Worm (Caenorhabditis elegans): Measurements from ENCODE around the gene rgr-1.

The rgr-1 gene

DNA sequence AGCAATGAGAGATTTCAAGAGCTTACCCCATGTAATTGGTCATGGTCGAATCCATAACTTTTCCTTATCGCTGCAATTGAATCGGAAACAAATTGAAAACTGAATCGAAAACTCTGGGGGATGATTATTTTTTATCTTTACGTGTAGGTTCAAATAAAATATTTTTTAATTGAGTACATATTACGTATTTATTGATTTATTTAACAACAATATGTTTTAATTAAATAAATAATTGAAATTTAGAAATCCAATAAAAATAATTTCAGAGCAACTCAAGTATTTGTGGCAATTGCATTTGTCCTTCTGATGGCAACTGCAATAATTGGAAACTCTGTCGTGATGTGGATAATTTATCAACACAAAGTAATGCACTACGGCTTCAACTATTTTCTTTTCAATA, 8.0 kb upstream of the rgr-1 start, which contains the start of gene C38C10.3:
Gene C38C10.3 (minus strand): TSS at position 101 of the 400 bp plus-strand sequence.
- TF ChIP-seq fos-1 (tag; optimal IDR thresholded peaks at IDR 0.05) (no peak), lir-3 (tag; optimal IDR thresholded peaks at IDR 0.05; ENCODE audit: poor library complexity) (no peak), Y116A8C.19 (tag; optimal IDR thresholded peaks at IDR 0.05; ENCODE audit: borderline replicate concordance) (no peak), nhr-28 (tag; optimal IDR thresholded peaks at IDR 0.05) (no peak), nhr-12 (tag; optimal IDR thresholded peaks at IDR 0.05) (no peak), nhr-237 (tag; optimal IDR thresholded peaks at IDR 0.05) (no peak), unc-86 (tag; optimal IDR thresholded peaks at IDR 0.05) (no peak), isw-1 (GFP tag; IDR thresholded peaks at IDR 0.05) (no peak)

DNA sequence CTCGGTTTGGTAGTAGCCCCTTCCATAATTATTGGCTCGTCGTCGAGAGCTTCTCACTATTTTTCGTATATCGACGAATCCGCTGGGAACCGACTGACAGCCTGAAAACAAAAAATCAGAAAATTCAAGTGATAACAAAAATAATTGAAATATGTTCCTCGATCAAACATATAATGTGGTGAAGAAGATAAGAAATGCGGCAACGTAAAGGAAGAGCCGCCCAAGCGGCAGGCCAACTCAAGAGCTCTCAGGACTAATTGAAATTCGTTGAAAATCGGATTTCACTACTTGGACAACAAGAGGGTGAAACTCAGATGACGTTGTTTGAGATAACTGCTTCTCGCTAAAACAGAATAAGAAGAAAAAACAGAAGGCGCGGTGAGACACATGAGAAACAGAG, 3.5 kb upstream of the rgr-1 start, which contains the start of gene slc-17.2:
Gene slc-17.2 (minus strand): TSS at position 101 of the 400 bp plus-strand sequence.
- TF ChIP-seq lin-39 (tag; optimal IDR thresholded peaks at IDR 0.05) (no peak), isw-1 (GFP tag; IDR thresholded peaks at IDR 0.05) (no peak), nhr-20 (tag; optimal IDR thresholded peaks at IDR 0.05) (no peak), fkh-10 (GFP tag; optimal IDR thresholded peaks at IDR 0.05) (peak; percentile 10), jun-1 (tag; optimal IDR thresholded peaks at IDR 0.05) (no peak), pax-3 (tag; optimal IDR thresholded peaks at IDR 0.05) (no peak), C34B4.2 (tag; optimal IDR thresholded peaks at IDR 0.05) (no peak), fkh-8 (tag; optimal IDR thresholded peaks at IDR 0.05) (peak; percentile 52), fkh-4 (tag; optimal IDR thresholded peaks at IDR 0.05; ENCODE audit: borderline replicate concordance) (no peak), lin-14 (GFP tag; optimal IDR thresholded peaks at IDR 0.05) (peak; percentile 18), nhr-90 (tag; optimal IDR thresholded peaks at IDR 0.05; ENCODE audit: poor library complexity) (no peak), hlh-17 (GFP tag; optimal IDR thresholded peaks at IDR 0.05; ENCODE audit: borderline replicate concordance) (no peak), alr-1 (tag; optimal IDR thresholded peaks at IDR 0.05; ENCODE audit: borderline replicate concordance) (no peak)

- no peak for TF ChIP-seq irx-1 (tag; optimal IDR thresholded peaks at IDR 0.05)
- no peak for TF ChIP-seq unc-130 (tag; optimal IDR thresholded peaks at IDR 0.05)
- no peak for TF ChIP-seq nhr-90 (tag; optimal IDR thresholded peaks at IDR 0.05; ENCODE audit: poor library complexity)
- TF ChIP-seq ets-5 (GFP tag; IDR thresholded peaks at IDR 0.05): no peak
- TF ChIP-seq F16B12.6 (tag; optimal IDR thresholded peaks at IDR 0.05): peak; percentile 43
- no peak for TF ChIP-seq ceh-90 (tag; optimal IDR thresholded peaks at IDR 0.05)
- TF ChIP-seq skn-1 (tag; optimal IDR thresholded peaks at IDR 0.05): no peak
- TF ChIP-seq Y116A8C.19 (tag; optimal IDR thresholded peaks at IDR 0.05; ENCODE audit: borderline replicate concordance): no peak
- peak in 1 of 3 experiments; percentile 0 for TF ChIP-seq ceh-82 (tag; optimal IDR thresholded peaks at IDR 0.05)
- peak; percentile 47 for TF ChIP-seq nhr-71 (tag; optimal IDR thresholded peaks at IDR 0.05)
- no peak for TF ChIP-seq fos-1 (tag; optimal IDR thresholded peaks at IDR 0.05)
- no peak for TF ChIP-seq jun-1 (tag; optimal IDR thresholded peaks at IDR 0.05)
- no peak for TF ChIP-seq sox-4 (tag; optimal IDR thresholded peaks at IDR 0.05)
- TF ChIP-seq elt-3 (tag; optimal IDR thresholded peaks at IDR 0.05): no peak
- TF ChIP-seq lin-35 (GFP tag; optimal IDR thresholded peaks at IDR 0.05): peak; percentile 4 to 23
- TF ChIP-seq efl-3 (GFP tag; optimal IDR thresholded peaks at IDR 0.05): no peak
- TF ChIP-seq fkh-8 (tag; optimal IDR thresholded peaks at IDR 0.05): peak; percentile 41
- peak; percentile 77 for TF ChIP-seq lin-14 (GFP tag; optimal IDR thresholded peaks at IDR 0.05)
- no peak for TF ChIP-seq nhr-77 (tag; optimal IDR thresholded peaks at IDR 0.05)
- TF ChIP-seq nhr-237 (tag; optimal IDR thresholded peaks at IDR 0.05): no peak
- no peak for TF ChIP-seq nhr-76 (tag; optimal IDR thresholded peaks at IDR 0.05)
- TF ChIP-seq lir-3 (tag; optimal IDR thresholded peaks at IDR 0.05; ENCODE audit: poor library complexity): no peak
- TF ChIP-seq lsy-2 (tag; optimal IDR thresholded peaks at IDR 0.05): peak; percentile 30 to 41
- TF ChIP-seq nhr-85 (tag): no peak
- no peak for TF ChIP-seq lin-13 (GFP tag; optimal IDR thresholded peaks at IDR 0.05)
- TF ChIP-seq nhr-11 (tag; optimal IDR thresholded peaks at IDR 0.05): no peak
- no peak for TF ChIP-seq sptf-1 (tag; optimal IDR thresholded peaks at IDR 0.05)
- peak; percentile 1 for TF ChIP-seq unc-86 (tag; optimal IDR thresholded peaks at IDR 0.05)
- no peak for TF ChIP-seq dsc-1 (tag; optimal IDR thresholded peaks at IDR 0.05)
- TF ChIP-seq blmp-1 (tag; optimal IDR thresholded peaks at IDR 0.05): peak; percentile 70
- peak; percentile 10 for TF ChIP-seq snu-23 (GFP tag; optimal IDR thresholded peaks at IDR 0.05)
- peak; percentile 18 for TF ChIP-seq mep-1 (tag; optimal IDR thresholded peaks at IDR 0.05)
- no peak for TF ChIP-seq nhr-20 (tag; optimal IDR thresholded peaks at IDR 0.05)
- TF ChIP-seq grh-1 (GFP tag; IDR thresholded peaks at IDR 0.05): no peak
- TF ChIP-seq hlh-4 (tag; optimal IDR thresholded peaks at IDR 0.05): no peak
- peak in 2 of 3 experiments; percentile 9 to 46 for TF ChIP-seq dpl-1 (GFP tag; optimal IDR thresholded peaks at IDR 0.05)
- no peak for TF ChIP-seq lin-15B (tag; optimal IDR thresholded peaks at IDR 0.05)
- TF ChIP-seq pqm-1 (tag; optimal IDR thresholded peaks at IDR 0.05): no peak
These were observed 2.6 kb upstream of the rgr-1 start for ce11 chrIII:9390924-9391323.
